Fruit fly (Drosophila melanogaster): ENCODE results near the gene Mitofilin.

Gene Mitofilin

DNA sequence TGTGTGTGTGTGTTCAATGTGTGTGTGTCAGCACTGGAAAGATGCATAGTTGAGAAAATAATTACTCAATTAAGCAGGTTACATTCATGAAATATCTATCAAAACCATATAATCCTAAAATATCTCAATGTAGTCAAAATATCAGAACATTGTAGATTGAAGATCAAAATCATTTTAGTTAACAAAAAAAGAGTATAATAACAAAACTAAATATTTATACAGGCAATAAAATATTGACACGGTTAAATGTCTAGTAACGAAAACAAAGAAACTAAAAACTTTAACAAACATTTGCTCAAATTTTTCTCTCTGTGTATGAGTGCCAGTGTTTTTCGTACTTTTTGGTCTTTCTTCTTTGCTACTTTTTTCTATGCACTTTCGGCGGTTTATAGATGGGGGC, 24.3 kb downstream of the Mitofilin start:
- TF ChIP-seq CG34367 (tag; optimal IDR thresholded peaks at IDR 0.05) (no peak), CG8159 (tag; optimal IDR thresholded peaks at IDR 0.05) (peak; percentile 55), CG15710 (tag; optimal IDR thresholded peaks at IDR 0.05) (peak; percentile 27), CG17806 (tag; optimal IDR thresholded peaks at IDR 0.05) (peak; percentile 4)

DNA sequence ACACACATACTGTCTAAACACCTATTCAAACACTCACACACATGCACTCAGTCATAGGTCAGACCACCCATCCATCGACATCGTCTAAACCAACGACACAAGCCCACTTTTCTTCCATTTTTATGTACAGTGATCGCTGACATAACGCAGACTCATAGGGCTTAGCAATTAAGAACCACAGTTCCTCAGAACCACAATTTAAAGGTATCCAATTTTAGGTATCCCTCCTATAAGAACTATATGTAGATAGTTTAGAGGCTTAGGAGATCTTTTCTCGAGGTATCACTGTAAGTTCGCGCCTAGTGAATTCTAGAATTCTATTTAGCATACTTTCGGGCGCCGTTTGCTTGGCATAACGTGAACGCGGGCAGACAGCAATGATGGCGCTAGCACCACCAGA, 30.2 kb downstream of the Mitofilin start:
- TF ChIP-seq gl (tag; optimal IDR thresholded peaks at IDR 0.05) (no peak), Snoo (tag; optimal IDR thresholded peaks at IDR 0.05) (peak; percentile 40), CG12605 (GFP tag; IDR thresholded peaks at IDR 0.05) (peak; percentile 49), CG14655 (GFP tag; optimal IDR thresholded peaks at IDR 0.05) (peak; percentile 70), CG4496 (GFP tag; IDR thresholded peaks at IDR 0.05) (peak; percentile 85), CG8301 (tag; optimal IDR thresholded peaks at IDR 0.05) (peak; percentile 69), CG34367 (tag; optimal IDR thresholded peaks at IDR 0.05) (peak; percentile 52), D1 (tag; optimal IDR thresholded peaks at IDR 0.05) (no peak), CG17806 (tag; optimal IDR thresholded peaks at IDR 0.05) (peak; percentile 53), EcR (GFP tag; optimal IDR thresholded peaks at IDR 0.05) (no peak), CG10348 (GFP tag; IDR thresholded peaks at IDR 0.05) (peak; percentile 43; the same call in 1 of the 2 replicates), Pif1B (GFP tag; optimal IDR thresholded peaks at IDR 0.05) (peak; percentile 40), fd96Ca (GFP tag; IDR thresholded peaks at IDR 0.05) (peak; percentile 86), CG13204 (GFP tag; optimal IDR thresholded peaks at IDR 0.05) (no peak), Pif1A (GFP tag; optimal IDR thresholded peaks at IDR 0.05) (peak; percentile 74), CG32121 (GFP tag; IDR thresholded peaks at IDR 0.05) (peak; percentile 72), CG9948 (tag; optimal IDR thresholded peaks at IDR 0.05) (peak; percentile 53), CG8159 (tag; optimal IDR thresholded peaks at IDR 0.05) (peak; percentile 48), Ets98B (GFP tag; IDR thresholded peaks at IDR 0.05) (peak; percentile 84), CG15710 (tag; optimal IDR thresholded peaks at IDR 0.05) (peak; percentile 60), rn (GFP tag; IDR thresholded peaks at IDR 0.05) (peak; percentile 52; the same call in 1 of the 2 replicates)

DNA sequence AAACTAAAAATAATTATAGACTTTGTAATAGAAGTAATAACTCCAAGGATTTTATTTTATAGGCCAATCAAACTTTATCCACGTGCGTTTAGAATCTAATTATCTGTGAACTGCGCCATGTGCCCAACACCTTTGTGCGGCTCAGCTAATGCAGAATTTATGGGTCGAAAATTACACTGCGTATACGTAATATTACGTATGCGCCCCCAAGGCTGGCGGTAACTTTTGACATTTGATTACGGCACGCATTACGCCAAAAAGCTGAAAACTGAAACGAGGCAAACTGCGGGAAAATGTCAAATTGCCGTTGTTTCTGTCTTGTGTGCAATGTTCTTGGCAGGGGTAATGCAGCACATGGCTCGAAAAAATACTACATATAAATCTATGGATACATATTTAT, 31.5 kb downstream of the Mitofilin start:
- TF ChIP-seq CG14655 (GFP tag; optimal IDR thresholded peaks at IDR 0.05) (no peak), CG8159 (tag; optimal IDR thresholded peaks at IDR 0.05) (no peak), CG9948 (tag; optimal IDR thresholded peaks at IDR 0.05) (no peak), D1 (tag; optimal IDR thresholded peaks at IDR 0.05) (no peak), Snoo (tag; optimal IDR thresholded peaks at IDR 0.05) (no peak), rn (GFP tag; IDR thresholded peaks at IDR 0.05) (no peak), CG32121 (GFP tag; IDR thresholded peaks at IDR 0.05) (no peak), CG17806 (tag; optimal IDR thresholded peaks at IDR 0.05) (no peak), Pif1B (GFP tag; optimal IDR thresholded peaks at IDR 0.05) (no peak), Ets98B (GFP tag; IDR thresholded peaks at IDR 0.05) (no peak), CG34367 (tag; optimal IDR thresholded peaks at IDR 0.05) (no peak), gl (tag; optimal IDR thresholded peaks at IDR 0.05) (no peak), CG8301 (tag; optimal IDR thresholded peaks at IDR 0.05) (no peak), Pif1A (GFP tag; optimal IDR thresholded peaks at IDR 0.05) (no peak)

DNA sequence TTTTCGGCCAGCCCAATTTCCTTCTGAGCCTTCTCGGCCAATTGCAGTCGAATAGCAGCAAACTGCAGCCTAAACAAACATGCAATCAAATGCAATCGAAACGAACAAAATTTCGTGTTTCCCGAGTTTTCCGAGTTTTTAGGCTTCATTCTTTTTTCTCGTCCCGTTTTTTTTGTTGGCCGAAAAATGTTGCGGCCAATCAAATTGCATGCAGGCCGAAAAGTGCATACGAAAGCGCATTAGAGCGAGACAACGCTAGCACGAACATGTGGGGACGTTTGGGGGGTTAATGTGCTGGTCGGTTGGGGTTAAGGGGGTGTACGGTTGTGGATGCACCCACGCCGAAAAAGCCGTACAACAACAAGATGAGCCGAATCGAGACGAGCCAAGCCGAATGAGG, 33.4 kb downstream of the Mitofilin start:
- TF ChIP-seq CG17806 (tag; optimal IDR thresholded peaks at IDR 0.05) (no peak), CG4496 (GFP tag; IDR thresholded peaks at IDR 0.05) (peak; percentile 59; the same call in 2 of the 3 replicates), CG32121 (GFP tag; IDR thresholded peaks at IDR 0.05) (0 out of 2 replicates have a peak, but pooled peaks have one; percentile 45), Snoo (tag; optimal IDR thresholded peaks at IDR 0.05) (no peak), Pif1B (GFP tag; optimal IDR thresholded peaks at IDR 0.05) (no peak), CG14655 (GFP tag; optimal IDR thresholded peaks at IDR 0.05) (no peak), CG12605 (GFP tag; IDR thresholded peaks at IDR 0.05) (peak; percentile 49; the same call in 1 of the 2 replicates), Ets98B (GFP tag; IDR thresholded peaks at IDR 0.05) (peak; percentile 44; the same call in 1 of the 2 replicates), CG10348 (GFP tag; IDR thresholded peaks at IDR 0.05) (no peak), rn (GFP tag; IDR thresholded peaks at IDR 0.05) (0 out of 2 replicates have a peak, but pooled peaks have one; percentile 13)

DNA sequence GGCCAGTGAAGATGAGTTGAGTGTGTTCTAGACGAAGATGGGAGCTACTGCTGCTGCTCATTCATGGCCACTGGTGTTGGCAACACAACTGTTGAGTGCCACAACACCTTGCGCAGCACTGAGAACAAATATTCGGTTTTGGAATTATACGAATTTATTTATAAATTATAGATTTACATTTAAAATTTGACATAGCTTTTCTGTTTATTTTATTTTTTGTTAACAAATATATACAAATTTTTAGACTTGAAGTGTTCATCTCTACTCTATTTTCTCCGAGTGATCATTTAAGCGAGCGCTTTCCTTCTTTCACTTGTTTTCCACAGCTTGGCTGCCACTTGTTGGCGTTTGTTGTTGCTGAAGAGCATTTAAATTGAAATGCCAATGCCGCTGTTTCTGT, 35.6 kb downstream of the Mitofilin start:
- TF ChIP-seq Pif1A (GFP tag; optimal IDR thresholded peaks at IDR 0.05) (peak; percentile 5), CG32121 (GFP tag; IDR thresholded peaks at IDR 0.05) (no peak), CG8301 (tag; optimal IDR thresholded peaks at IDR 0.05) (no peak), CG8159 (tag; optimal IDR thresholded peaks at IDR 0.05) (no peak), gl (tag; optimal IDR thresholded peaks at IDR 0.05) (no peak), fd96Ca (GFP tag; IDR thresholded peaks at IDR 0.05) (no peak), CG14655 (GFP tag; optimal IDR thresholded peaks at IDR 0.05) (peak; percentile 36), CG4496 (GFP tag; IDR thresholded peaks at IDR 0.05) (no peak), Ets98B (GFP tag; IDR thresholded peaks at IDR 0.05) (peak; percentile 58), CG10348 (GFP tag; IDR thresholded peaks at IDR 0.05) (no peak), CG13204 (GFP tag; optimal IDR thresholded peaks at IDR 0.05) (no peak), CG12605 (GFP tag; IDR thresholded peaks at IDR 0.05) (peak; percentile 51; the same call in 1 of the 2 replicates), Snoo (tag; optimal IDR thresholded peaks at IDR 0.05) (no peak), CG34367 (tag; optimal IDR thresholded peaks at IDR 0.05) (no peak), Pif1B (GFP tag; optimal IDR thresholded peaks at IDR 0.05) (peak; percentile 11), EcR (GFP tag; optimal IDR thresholded peaks at IDR 0.05) (no peak), CG15710 (tag; optimal IDR thresholded peaks at IDR 0.05) (no peak)

DNA sequence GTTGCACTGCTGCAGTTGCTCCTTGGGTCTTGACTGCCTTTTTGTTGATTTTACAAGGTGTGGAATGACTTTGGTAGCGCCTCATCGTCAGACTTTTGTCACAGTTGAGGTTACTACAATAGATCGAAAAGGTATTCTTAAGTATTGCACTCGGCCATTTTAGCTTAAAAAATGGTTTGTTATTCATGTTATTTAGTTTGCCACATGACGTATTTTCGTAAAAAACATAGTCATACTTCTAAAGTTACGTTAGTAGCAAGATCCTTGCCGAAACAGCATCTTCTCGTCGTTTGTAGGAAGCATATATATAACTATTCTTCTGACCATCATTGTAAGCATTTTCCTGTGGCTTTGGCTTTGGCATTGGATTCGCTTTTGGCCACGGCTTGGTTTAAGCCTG, 43.7 kb downstream of the Mitofilin start:
- peak; percentile 4 for TF ChIP-seq Pif1A (GFP tag; optimal IDR thresholded peaks at IDR 0.05)
- no peak; the same call in 1 of the 2 replicates for TF ChIP-seq Ets98B (GFP tag; IDR thresholded peaks at IDR 0.05)
- no peak for TF ChIP-seq CG4496 (GFP tag; IDR thresholded peaks at IDR 0.05)
- no peak for TF ChIP-seq CG34367 (tag; optimal IDR thresholded peaks at IDR 0.05)
- TF ChIP-seq CG12605 (GFP tag; IDR thresholded peaks at IDR 0.05), result no peak
- no peak for TF ChIP-seq gl (tag; optimal IDR thresholded peaks at IDR 0.05)
- no peak for TF ChIP-seq D1 (tag; optimal IDR thresholded peaks at IDR 0.05)
- TF ChIP-seq CG8301 (tag; optimal IDR thresholded peaks at IDR 0.05), result peak; percentile 71
- TF ChIP-seq CG15710 (tag; optimal IDR thresholded peaks at IDR 0.05), result no peak
- no peak for TF ChIP-seq CG13204 (GFP tag; optimal IDR thresholded peaks at IDR 0.05)
- TF ChIP-seq Snoo (tag; optimal IDR thresholded peaks at IDR 0.05), result no peak
- peak; percentile 72 for TF ChIP-seq CG14655 (GFP tag; optimal IDR thresholded peaks at IDR 0.05)
- TF ChIP-seq CG10348 (GFP tag; IDR thresholded peaks at IDR 0.05), result no peak
- TF ChIP-seq CG9948 (tag; optimal IDR thresholded peaks at IDR 0.05), result peak; percentile 21
- TF ChIP-seq rn (GFP tag; IDR thresholded peaks at IDR 0.05), result no peak
- no peak for TF ChIP-seq CG17806 (tag; optimal IDR thresholded peaks at IDR 0.05)
- TF ChIP-seq EcR (GFP tag; optimal IDR thresholded peaks at IDR 0.05), result no peak

Measured in whole organism, pupa.